Worm (Caenorhabditis elegans) whole organism, mixed stage, embryonic: ENCODE data around the gene C33D3.5.

Experiments
- blmp-1 ChIP-seq: fragments of 150-350 bp; optimal IDR thresholded peaks from 2 replicates; lab custom pipeline; 2014; ENCODE audit warnings: missing biosample characterization, missing genetic modification characterization
- elt-3 ChIP-seq: fragments of 150-350 bp; optimal IDR thresholded peaks from 2 replicates; lab custom pipeline; 2014; ENCODE audit warnings: missing biosample characterization, missing genetic modification characterization
- lsy-2 ChIP-seq: fragments of 150-350 bp; optimal IDR thresholded peaks from 2 replicates; lab custom pipeline; 2014; ENCODE audit warnings: missing biosample characterization, missing genetic modification characterization
- mls-2 ChIP-seq: sonication (generic microtip); optimal IDR thresholded peaks from 2 replicates; lab custom pipeline; 2016; ENCODE audit warnings: mild to moderate bottlenecking, missing genetic modification characterization, moderate library complexity, missing compliant biosample characterization
- nhr-2 ChIP-seq: fragments of 150-350 bp; optimal IDR thresholded peaks from 2 replicates; lab custom pipeline; 2014; ENCODE audit warnings: missing biosample characterization, missing genetic modification characterization
- nhr-76 ChIP-seq: sonication (generic microtip); optimal IDR thresholded peaks from 2 replicates; lab custom pipeline; 2017; ENCODE audit warnings: missing biosample characterization, missing genetic modification characterization
- sem-2 ChIP-seq: fragments of 200-800 bp; sonication (Bioruptor generic); optimal IDR thresholded peaks from 2 replicates; lab custom pipeline; 2018; ENCODE audit warnings: mild to moderate bottlenecking, missing genetic modification characterization, missing compliant biosample characterization
- snpc-4 ChIP-seq: fragments of 150-350 bp; optimal IDR thresholded peaks from 2 replicates; lab custom pipeline; 2014; ENCODE audit warnings: missing biosample characterization, missing genetic modification characterization
- unc-62 ChIP-seq: fragments of 150-350 bp; optimal IDR thresholded peaks from 2 replicates; lab custom pipeline; 2014; ENCODE audit warnings: missing biosample characterization, missing genetic modification reagents, missing genetic modification characterization
- zip-8 ChIP-seq: fragments of 150-350 bp; optimal IDR thresholded peaks from 2 replicates; lab custom pipeline; 2014; ENCODE audit warnings: missing biosample characterization, missing genetic modification characterization
- ztf-11 ChIP-seq: fragments of 150-350 bp; optimal IDR thresholded peaks from 2 replicates; lab custom pipeline; 2014; ENCODE audit warnings: missing biosample characterization, missing genetic modification characterization

- TF ChIP-seq snpc-4 (tag; lab: Kevin White, UChicago) (no peak), elt-3 (no peak), ztf-11 (no peak), sem-2 (GFP tag; lab: Kevin White, UChicago) (no peak), zip-8 (tag; lab: Kevin White, UChicago) (no peak), unc-62 (GFP tag; lab: Kevin White, UChicago) (no peak), lsy-2 (tag; lab: Kevin White, UChicago) (no peak), mls-2 (tag; lab: Kevin White, UChicago) (no peak), nhr-76 (tag; lab: Kevin White, UChicago) (no peak), nhr-2 (tag; lab: Kevin White, UChicago) (peak; percentile 69), blmp-1 (tag; lab: Kevin White, UChicago) (no peak)
Measured at ce11 chrX:10503393-10503792, 12.2 kb downstream of the C33D3.5 start.
